Worm (Caenorhabditis elegans) whole organism, L2 larva: ENCODE measurements around the gene pah-1.

Experiments
- R02D3.7 ChIP-seq: fragments of 150-350 bp; optimal IDR thresholded peaks from 2 replicates; lab custom pipeline; 2014; ENCODE audit warnings: missing biosample characterization, missing genetic modification characterization
- blmp-1 ChIP-seq: sonication (generic microtip); optimal IDR thresholded peaks from 2 replicates; lab custom pipeline; 2017; ENCODE audit warnings: missing genetic modification characterization, mild to moderate bottlenecking, missing compliant biosample characterization, antibody characterized with exemption, moderate library complexity; ENCODE audit not compliant: insufficient read depth
- egl-27 ChIP-seq: sonication (generic microtip); optimal IDR thresholded peaks from 3 replicates; lab custom pipeline; 2017; ENCODE audit warnings: missing biosample characterization, missing genetic modification reagents, missing genetic modification characterization
- lsy-2 ChIP-seq, 2 experiments: fragments of 150-350 bp in 1 of 2; sonication (generic microtip) in 1 of 2; optimal IDR thresholded peaks; 2 replicates each; lab custom pipeline; 2014 to 2017; ENCODE audit warnings: missing biosample characterization in 2 of 2, missing genetic modification characterization in 2 of 2
- mab-5 ChIP-seq: fragments of 150-350 bp; optimal IDR thresholded peaks from 2 replicates; lab custom pipeline; 2014; ENCODE audit warnings: missing biosample characterization, missing genetic modification characterization
- nhr-77 ChIP-seq: fragments of 150-350 bp; optimal IDR thresholded peaks from 2 replicates; lab custom pipeline; 2014; ENCODE audit warnings: missing biosample characterization, missing genetic modification characterization
- skn-1 ChIP-seq: sonication (generic microtip); optimal IDR thresholded peaks from 2 replicates; lab custom pipeline; 2017; ENCODE audit warnings: missing biosample characterization, missing genetic modification characterization
- snpc-4 ChIP-seq: fragments of 150-350 bp; optimal IDR thresholded peaks from 2 replicates; lab custom pipeline; 2014; ENCODE audit warnings: missing biosample characterization, missing genetic modification characterization
- unc-39 ChIP-seq: fragments of 150-350 bp; optimal IDR thresholded peaks from 2 replicates; lab custom pipeline; 2014; ENCODE audit warnings: missing biosample characterization, missing genetic modification characterization
- unc-55 ChIP-seq: fragments of 150-350 bp; sonication (generic microtip); optimal IDR thresholded peaks from 3 replicates; lab custom pipeline; 2014; ENCODE audit warnings: missing biosample characterization, missing genetic modification reagents, missing genetic modification characterization
- unc-62 ChIP-seq: fragments of 150-350 bp; optimal IDR thresholded peaks from 2 replicates; lab custom pipeline; 2014; ENCODE audit warnings: missing biosample characterization, missing genetic modification reagents, missing genetic modification characterization
- zag-1 ChIP-seq: fragments of 150-350 bp; optimal IDR thresholded peaks from 2 replicates; lab custom pipeline; 2014; ENCODE audit warnings: missing biosample characterization, missing genetic modification characterization
- ztf-11 ChIP-seq: sonication (generic microtip); optimal IDR thresholded peaks from 2 replicates; lab custom pipeline; 2017; ENCODE audit warnings: missing biosample characterization, missing genetic modification characterization

DNA sequence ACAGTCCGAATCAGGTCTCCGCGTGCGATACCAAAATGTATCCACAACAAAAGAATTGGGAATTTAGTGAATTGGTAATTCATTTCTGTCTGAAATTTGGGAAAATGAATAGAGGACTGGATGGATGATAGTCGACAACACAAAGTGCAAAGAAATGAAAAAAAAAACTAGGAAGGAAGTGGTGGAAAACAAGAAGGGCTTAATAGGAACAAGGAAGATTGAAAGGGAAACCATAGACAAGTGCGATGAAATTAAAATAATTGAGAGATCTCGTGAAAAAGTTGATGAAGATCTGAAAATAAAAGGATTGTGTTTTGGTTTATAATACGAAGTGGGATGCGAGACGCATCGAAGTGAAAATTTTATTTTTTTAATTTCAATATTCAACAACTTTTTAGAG lies 27.3 kb upstream of the pah-1 start, which contains the start of gene F07H5.7:
- TF ChIP-seq skn-1 (tag; lab: Kevin White, UChicago) (no peak), blmp-1 (no peak), unc-39 (tag; lab: Kevin White, UChicago) (no peak), mab-5 (tag; lab: Kevin White, UChicago) (no peak), R02D3.7 (tag; lab: Kevin White, UChicago) (no peak), ztf-11 (tag; lab: Kevin White, UChicago) (no peak), zag-1 (tag; lab: Kevin White, UChicago) (no peak), snpc-4 (no peak), lsy-2 (tag; optimal IDR thresholded peaks at IDR 0.05; lab: Kevin White, UChicago) (no peak), nhr-77 (tag; lab: Kevin White, UChicago) (no peak), egl-27 (tag; lab: Kevin White, UChicago) (no peak), unc-55 (GFP tag; lab: Kevin White, UChicago) (no peak), unc-62 (GFP tag; lab: Kevin White, UChicago) (no peak)
